Fruit fly (Drosophila melanogaster): ENCODE data around the gene CG10405.

Gene CG10405

dm6 chr3R:16423323-16423722 lies 31.0 kb upstream of the CG10405 start (continued):
- no peak for TF ChIP-seq Ets97D (GFP tag; optimal IDR thresholded peaks at IDR 0.05)
- no peak for TF ChIP-seq ro (GFP tag; IDR thresholded peaks at IDR 0.05)
- 0 out of 3 replicates have a peak, but pooled peaks have one; percentile 20 for TF ChIP-seq knrl (GFP tag; IDR thresholded peaks at IDR 0.05; ENCODE audit: partially characterized antibody)
- no peak for TF ChIP-seq Scr (GFP tag; IDR thresholded peaks at IDR 0.05; ENCODE audit: partially characterized antibody)
- no peak for TF ChIP-seq ind (GFP tag; optimal IDR thresholded peaks at IDR 0.05)
- no peak for TF ChIP-seq CG11723 (GFP tag; optimal IDR thresholded peaks at IDR 0.05)
- TF ChIP-seq cg (GFP tag; optimal IDR thresholded peaks at IDR 0.05) = peak; percentile 27
- no peak for TF ChIP-seq slbo (GFP tag; IDR thresholded peaks at IDR 0.05)
- TF ChIP-seq wor (GFP tag; IDR thresholded peaks at IDR 0.05) = no peak
- TF ChIP-seq CG30431 (GFP tag; optimal IDR thresholded peaks at IDR 0.05) = no peak
- no peak for TF ChIP-seq CG2120 (GFP tag; optimal IDR thresholded peaks at IDR 0.05)
- TF ChIP-seq twi (tag; optimal IDR thresholded peaks at IDR 0.05) = peak; percentile 10
- TF ChIP-seq so (GFP tag; IDR thresholded peaks at IDR 0.05) = no peak
- TF ChIP-seq dati (GFP tag; IDR thresholded peaks at IDR 0.05) = no peak
- peak; percentile 42; the same call in 1 of the 2 replicates for TF ChIP-seq Rfx (GFP tag; IDR thresholded peaks at IDR 0.05)
- no peak for TF ChIP-seq rib (GFP tag; IDR thresholded peaks at IDR 0.05)
- no peak for TF ChIP-seq GATAe (GFP tag; conservative IDR thresholded peaks at IDR 0.05)
- TF ChIP-seq CG10274 (GFP tag; optimal IDR thresholded peaks at IDR 0.05) = no peak
- no peak for TF ChIP-seq CG17361 (GFP tag; IDR thresholded peaks at IDR 0.05)
- TF ChIP-seq scrt (GFP tag; optimal IDR thresholded peaks at IDR 0.05) = no peak
- no peak for TF ChIP-seq CG2678 (tag; optimal IDR thresholded peaks at IDR 0.05)
- TF ChIP-seq pfk (GFP tag; optimal IDR thresholded peaks at IDR 0.05) = peak; percentile 88
- peak; percentile 35; the same call in 1 of the 2 replicates for TF ChIP-seq Bgb (GFP tag; IDR thresholded peaks at IDR 0.05; ENCODE audit: partially characterized antibody)
- no peak for TF ChIP-seq NFAT (GFP tag; IDR thresholded peaks at IDR 0.05)
- TF ChIP-seq z (GFP tag; IDR thresholded peaks at IDR 0.05) = peak; percentile 98
- no peak for TF ChIP-seq CG18599 (GFP tag; optimal IDR thresholded peaks at IDR 0.05)
- peak; percentile 78; the same call in 1 of the 2 replicates for TF ChIP-seq seq (GFP tag; IDR thresholded peaks at IDR 0.05)
- no peak for TF ChIP-seq CG1792 (GFP tag; optimal IDR thresholded peaks at IDR 0.05)
- no peak for TF ChIP-seq pum (GFP tag; optimal IDR thresholded peaks at IDR 0.05)
- peak; percentile 93 for TF ChIP-seq Nf-YB (GFP tag; optimal IDR thresholded peaks at IDR 0.05)
- TF ChIP-seq CG2199 (GFP tag; IDR thresholded peaks at IDR 0.05) = no peak
- TF ChIP-seq D (optimal IDR thresholded peaks at IDR 0.05) = no peak
- peak; percentile 53 for TF ChIP-seq D (GFP tag; optimal IDR thresholded peaks at IDR 0.05)
- TF ChIP-seq Atf3 (GFP tag; optimal IDR thresholded peaks at IDR 0.05) = no peak
- TF ChIP-seq Lhr (GFP tag; optimal IDR thresholded peaks at IDR 0.05) = no peak
- peak; percentile 37 for TF ChIP-seq nom (GFP tag; optimal IDR thresholded peaks at IDR 0.05)
- TF ChIP-seq CG1529 (GFP tag; optimal IDR thresholded peaks at IDR 0.05) = no peak
- TF ChIP-seq CG31365 (tag; optimal IDR thresholded peaks at IDR 0.05) = no peak
- TF ChIP-seq Hr3 (GFP tag; optimal IDR thresholded peaks at IDR 0.05) = no peak

dm6 chr3R:16427520-16427919 lies 26.8 kb upstream of the CG10405 start:
- peak; percentile 31; the same call in 1 of the 2 replicates for TF ChIP-seq crol (GFP tag; IDR thresholded peaks at IDR 0.05)
- TF ChIP-seq CG17361 (GFP tag; IDR thresholded peaks at IDR 0.05) = no peak
- no peak for TF ChIP-seq Vsx1 (GFP tag; optimal IDR thresholded peaks at IDR 0.05)
- no peak for TF ChIP-seq CG11456 (GFP tag; IDR thresholded peaks at IDR 0.05)
- no peak for TF ChIP-seq Ada2b (GFP tag; IDR thresholded peaks at IDR 0.05)
- no peak for TF ChIP-seq gt (GFP tag; IDR thresholded peaks at IDR 0.05)
- TF ChIP-seq ewg (GFP tag; optimal IDR thresholded peaks at IDR 0.05) = peak; percentile 84
- no peak for TF ChIP-seq dmrt99B (tag; optimal IDR thresholded peaks at IDR 0.05)
- no peak for TF ChIP-seq CG3163 (GFP tag; optimal IDR thresholded peaks at IDR 0.05)
- TF ChIP-seq Doc2 (GFP tag; IDR thresholded peaks at IDR 0.05) = no peak
- peak; percentile 81 for TF ChIP-seq Nf-YB (GFP tag; optimal IDR thresholded peaks at IDR 0.05)
- TF ChIP-seq Fer1 (GFP tag; optimal IDR thresholded peaks at IDR 0.05) = no peak
- no peak for TF ChIP-seq bcd (GFP tag; optimal IDR thresholded peaks at IDR 0.05)
- TF ChIP-seq gcm2 (GFP tag; optimal IDR thresholded peaks at IDR 0.05) = no peak
- no peak for TF ChIP-seq CG2120 (GFP tag; optimal IDR thresholded peaks at IDR 0.05)
- TF ChIP-seq Dbx (GFP tag; IDR thresholded peaks at IDR 0.05) = no peak
- no peak for TF ChIP-seq fd3F (GFP tag; optimal IDR thresholded peaks at IDR 0.05)
- TF ChIP-seq CG34224 (GFP tag; IDR thresholded peaks at IDR 0.05; ENCODE audit: partially characterized antibody) = no peak
